Worm (Caenorhabditis elegans) whole organism, mixed stage, embryonic: ENCODE data around the gene F32D8.8.

Experiments
- drap-1 ChIP-seq: fragments of 200-800 bp; sonication (Bioruptor generic); optimal IDR thresholded peaks from 3 replicates; lab custom pipeline; 2018; ENCODE audit warnings: mild to moderate bottlenecking, missing genetic modification characterization, missing compliant biosample characterization
- unc-39 ChIP-seq: fragments of 150-350 bp; optimal IDR thresholded peaks from 2 replicates; lab custom pipeline; 2014; ENCODE audit warnings: missing biosample characterization, missing genetic modification characterization

ce11 chrV:10859048-10859637 lies 43.4 kb downstream of the F32D8.8 start:
- TF ChIP-seq unc-39 (tag; lab: Kevin White, UChicago) (no peak), drap-1 (GFP tag; lab: Kevin White, UChicago) (no peak)
